Fruit fly (Drosophila melanogaster) whole organism, embryonic: ENCODE data around the gene Eig71Ej.

ENCODE experiments used
- Ada2b ChIP-seq: fragments of 200-800 bp; sonication (Bioruptor generic); IDR thresholded peaks from 2 replicates; pipeline ENCODE4 v1.3.6; 2022; ENCODE audit warnings: missing biosample characterization, missing genetic modification characterization
- Bgb ChIP-seq: fragments of 200-800 bp; sonication (Bioruptor generic); IDR thresholded peaks from 2 replicates; pipeline ENCODE4 v1.3.6; 2022; ENCODE audit warnings: missing biosample characterization, missing genetic modification characterization; ENCODE audit not compliant: partially characterized antibody
- CG12769 ChIP-seq: fragments of 200-800 bp; sonication (Bioruptor generic); optimal IDR thresholded peaks from 2 replicates; lab custom pipeline; 2019; ENCODE audit warnings: missing biosample characterization, mild to moderate bottlenecking, missing genetic modification characterization, moderate library complexity
- CG15479 ChIP-seq: fragments of 200-800 bp; sonication (Bioruptor generic); optimal IDR thresholded peaks from 3 replicates; lab custom pipeline; 2019; ENCODE audit warnings: missing biosample characterization, mild to moderate bottlenecking, missing genetic modification characterization, moderate library complexity
- CG15696 ChIP-seq: fragments of 200-800 bp; sonication (Bioruptor generic); optimal IDR thresholded peaks from 2 replicates; lab custom pipeline; 2019; ENCODE audit warnings: missing biosample characterization, mild to moderate bottlenecking, missing genetic modification characterization, moderate library complexity
- CG1602 ChIP-seq: fragments of 200-800 bp; sonication (Bioruptor generic); optimal IDR thresholded peaks from 3 replicates; lab custom pipeline; 2016; ENCODE audit warnings: missing biosample characterization, missing genetic modification characterization
- CG17186 ChIP-seq: fragments of 200-800 bp; sonication (Bioruptor generic); optimal IDR thresholded peaks from 3 replicates; lab custom pipeline; 2017; ENCODE audit warnings: missing biosample characterization, missing genetic modification reagents, missing genetic modification characterization
- CG18764 ChIP-seq: fragments of 200-800 bp; sonication (Bioruptor generic); optimal IDR thresholded peaks from 3 replicates; lab custom pipeline; 2016; ENCODE audit warnings: missing biosample characterization, missing genetic modification characterization
- CG30431 ChIP-seq: fragments of 200-800 bp; sonication (Bioruptor generic); optimal IDR thresholded peaks from 2 replicates; lab custom pipeline; 2017; ENCODE audit warnings: missing biosample characterization, missing genetic modification characterization
- CG3163 ChIP-seq: fragments of 200-800 bp; sonication (Bioruptor generic); optimal IDR thresholded peaks from 3 replicates; lab custom pipeline; 2016; ENCODE audit warnings: missing biosample characterization, missing genetic modification characterization
- CG3281 ChIP-seq: fragments of 200-800 bp; sonication (Bioruptor generic); optimal IDR thresholded peaks from 3 replicates; lab custom pipeline; 2017; ENCODE audit warnings: missing biosample characterization, mild to moderate bottlenecking, missing genetic modification characterization
- CG42726 ChIP-seq: fragments of 200-800 bp; sonication (Bioruptor generic); IDR thresholded peaks from 2 replicates; pipeline ENCODE4 v1.3.6; 2022; ENCODE audit warnings: missing biosample characterization, missing genetic modification characterization; ENCODE audit not compliant: partially characterized antibody
- CG6689 ChIP-seq: fragments of 200-800 bp; sonication (Bioruptor generic); IDR thresholded peaks from 2 replicates; pipeline ENCODE4 v1.3.6; 2022; ENCODE audit warnings: missing biosample characterization, missing genetic modification characterization
- CG6854 ChIP-seq: fragments of 200-800 bp; sonication (Bioruptor generic); optimal IDR thresholded peaks from 3 replicates; lab custom pipeline; 2017; ENCODE audit warnings: missing biosample characterization, mild to moderate bottlenecking, missing genetic modification characterization
- CG7745 ChIP-seq: fragments of 200-800 bp; sonication (Bioruptor generic); optimal IDR thresholded peaks from 2 replicates; lab custom pipeline; 2018; ENCODE audit warnings: missing biosample characterization, mild to moderate bottlenecking, missing genetic modification characterization, moderate library complexity
- CG8089 ChIP-seq: fragments of 200-800 bp; sonication (Bioruptor generic); optimal IDR thresholded peaks from 3 replicates; lab custom pipeline; 2016; ENCODE audit warnings: missing biosample characterization, missing genetic modification characterization
- CG8478 ChIP-seq: fragments of >200 bp; optimal IDR thresholded peaks from 2 replicates; lab custom pipeline; 2018
- Camta ChIP-seq: fragments of 200-800 bp; sonication (Bioruptor generic); optimal IDR thresholded peaks from 2 replicates; lab custom pipeline; 2016; ENCODE audit warnings: missing biosample characterization, missing genetic modification characterization
- Dll ChIP-seq: fragments of 200-800 bp; sonication (Bioruptor generic); IDR thresholded peaks from 4 replicates; pipeline ENCODE4 v1.3.6; 2022; ENCODE audit warnings: missing biosample characterization, missing genetic modification characterization; ENCODE audit not compliant: partially characterized antibody
- HLH3B ChIP-seq: fragments of 200-800 bp; sonication (Bioruptor generic); IDR thresholded peaks from 2 replicates; pipeline ENCODE4 v1.3.6; 2022; ENCODE audit warnings: missing biosample characterization, missing genetic modification characterization
- Hey ChIP-seq: fragments of 200-800 bp; sonication (Bioruptor generic); optimal IDR thresholded peaks from 3 replicates; lab custom pipeline; 2018; ENCODE audit warnings: missing biosample characterization, mild to moderate bottlenecking, missing genetic modification characterization
- HmgD ChIP-seq: fragments of 200-800 bp; sonication (Bioruptor generic); optimal IDR thresholded peaks from 3 replicates; lab custom pipeline; 2016; ENCODE audit warnings: missing biosample characterization, missing genetic modification characterization
- NC2β ChIP-seq: fragments of 200-800 bp; sonication (Bioruptor generic); optimal IDR thresholded peaks from 2 replicates; lab custom pipeline; 2016; ENCODE audit warnings: missing biosample characterization, missing genetic modification characterization
- Neu2 ChIP-seq: fragments of 200-800 bp; sonication (Bioruptor generic); optimal IDR thresholded peaks from 3 replicates; lab custom pipeline; 2016; ENCODE audit warnings: missing biosample characterization, missing genetic modification characterization, borderline replicate concordance
- Optix ChIP-seq: fragments of 200-800 bp; sonication (Bioruptor generic); IDR thresholded peaks from 3 replicates; pipeline ENCODE4 v1.3.6; 2022; ENCODE audit warnings: missing biosample characterization, missing genetic modification characterization
- Pdp1 ChIP-seq, 2 experiments: fragments of 200-800 bp; sonication (Bioruptor generic); optimal IDR thresholded peaks; 3 replicates each; lab custom pipeline; 2016; ENCODE audit warnings: missing biosample characterization in 2 of 2, missing genetic modification characterization in 2 of 2, mild to moderate bottlenecking in 1 of 2, moderate library complexity in 1 of 2
- Ptx1 ChIP-seq: fragments of 200-800 bp; sonication (Bioruptor generic); IDR thresholded peaks from 2 replicates; pipeline ENCODE4 v1.3.6; 2022; ENCODE audit warnings: missing biosample characterization, missing genetic modification characterization
- Side ChIP-seq: fragments of 200-800 bp; sonication (Bioruptor generic); optimal IDR thresholded peaks from 2 replicates; lab custom pipeline; 2016; ENCODE audit warnings: missing biosample characterization, missing genetic modification characterization
- Sox102F ChIP-seq: fragments of 200-800 bp; sonication (Bioruptor generic); optimal IDR thresholded peaks from 2 replicates; lab custom pipeline; 2018; ENCODE audit warnings: missing biosample characterization, mild to moderate bottlenecking, missing genetic modification characterization, moderate library complexity
- Sry-δ ChIP-seq: fragments of 200-800 bp; sonication (Bioruptor generic); optimal IDR thresholded peaks from 2 replicates; lab custom pipeline; 2016; ENCODE audit warnings: missing biosample characterization, missing genetic modification characterization
- bcd ChIP-seq: fragments of 200-800 bp; sonication (Bioruptor generic); optimal IDR thresholded peaks from 2 replicates; lab custom pipeline; 2017; ENCODE audit warnings: missing biosample characterization, mild to moderate bottlenecking, missing genetic modification characterization
- bigmax ChIP-seq: fragments of 200-800 bp; sonication (Bioruptor generic); optimal IDR thresholded peaks from 2 replicates; lab custom pipeline; 2018; ENCODE audit warnings: missing biosample characterization, mild to moderate bottlenecking, missing genetic modification characterization
- dmrt99B ChIP-seq: fragments of 200-800 bp; sonication (Bioruptor generic); optimal IDR thresholded peaks from 2 replicates; lab custom pipeline; 2018; ENCODE audit warnings: missing biosample characterization, mild to moderate bottlenecking, missing genetic modification characterization, moderate library complexity
- ems ChIP-seq: fragments of 200-800 bp; sonication (Bioruptor generic); optimal IDR thresholded peaks from 3 replicates; lab custom pipeline; 2016; ENCODE audit warnings: missing biosample characterization, missing genetic modification characterization
- en ChIP-seq: fragments of 200-800 bp; sonication (Bioruptor generic); optimal IDR thresholded peaks from 2 replicates; lab custom pipeline; 2016; ENCODE audit warnings: missing biosample characterization, missing genetic modification characterization
- fd3F ChIP-seq: fragments of 200-800 bp; sonication (Bioruptor generic); optimal IDR thresholded peaks from 2 replicates; lab custom pipeline; 2018; ENCODE audit warnings: missing biosample characterization, mild to moderate bottlenecking, missing genetic modification characterization, moderate library complexity
- gcm2 ChIP-seq: fragments of 200-800 bp; sonication (Bioruptor generic); optimal IDR thresholded peaks from 2 replicates; lab custom pipeline; 2016; ENCODE audit warnings: missing biosample characterization, missing genetic modification characterization
- gfzf ChIP-seq: fragments of 200-800 bp; sonication (Bioruptor generic); optimal IDR thresholded peaks from 2 replicates; lab custom pipeline; 2016; ENCODE audit warnings: missing biosample characterization, mild to moderate bottlenecking, missing genetic modification characterization, moderate library complexity
- ham ChIP-seq: fragments of 200-800 bp; sonication (Bioruptor generic); IDR thresholded peaks from 2 replicates; pipeline ENCODE4 v1.3.6; 2022; ENCODE audit warnings: missing biosample characterization, missing genetic modification characterization
- pfk ChIP-seq: fragments of 200-800 bp; sonication (Bioruptor generic); optimal IDR thresholded peaks from 2 replicates; lab custom pipeline; 2018; ENCODE audit warnings: missing biosample characterization, mild to moderate bottlenecking, missing genetic modification characterization, moderate library complexity
- row ChIP-seq: fragments of 200-800 bp; sonication (Bioruptor generic); IDR thresholded peaks from 3 replicates; pipeline ENCODE4 v1.3.6; 2022; ENCODE audit warnings: missing biosample characterization, missing genetic modification characterization
- slbo ChIP-seq: fragments of 200-800 bp; sonication (Bioruptor generic); IDR thresholded peaks from 2 replicates; pipeline ENCODE4 v1.3.6; 2022; ENCODE audit warnings: missing biosample characterization, missing genetic modification characterization
- sna ChIP-seq: fragments of 200-800 bp; sonication (Bioruptor generic); IDR thresholded peaks from 2 replicates; pipeline ENCODE4 v1.3.6; 2022; ENCODE audit warnings: missing biosample characterization, missing genetic modification characterization; ENCODE audit not compliant: partially characterized antibody
- toy ChIP-seq: fragments of 200-800 bp; sonication (Bioruptor generic); IDR thresholded peaks from 2 replicates; pipeline ENCODE4 v1.3.6; 2022; ENCODE audit warnings: missing biosample characterization, missing genetic modification characterization
- trem ChIP-seq: fragments of 200-800 bp; optimal IDR thresholded peaks from 3 replicates; lab custom pipeline; 2019; ENCODE audit warnings: missing biosample characterization, mild to moderate bottlenecking, missing genetic modification characterization, moderate library complexity
- twi ChIP-seq: fragments of 200-800 bp; optimal IDR thresholded peaks from 2 replicates; lab custom pipeline; 2019; ENCODE audit warnings: missing biosample characterization, mild to moderate bottlenecking, missing genetic modification characterization, moderate library complexity
- vnd ChIP-seq: fragments of 200-800 bp; sonication (Bioruptor generic); IDR thresholded peaks from 3 replicates; pipeline ENCODE4 v1.3.6; 2022; ENCODE audit warnings: missing biosample characterization, missing genetic modification characterization; ENCODE audit not compliant: partially characterized antibody
- wdn ChIP-seq: fragments of 200-800 bp; sonication (Bioruptor generic); IDR thresholded peaks from 2 replicates; pipeline ENCODE4 v1.3.6; 2022; ENCODE audit warnings: missing biosample characterization, missing genetic modification characterization
- z ChIP-seq: fragments of 200-800 bp; sonication (Bioruptor generic); IDR thresholded peaks from 3 replicates; pipeline ENCODE4 v1.3.6; 2022; ENCODE audit warnings: missing biosample characterization, missing genetic modification characterization

Eig71Ej gene

DNA sequence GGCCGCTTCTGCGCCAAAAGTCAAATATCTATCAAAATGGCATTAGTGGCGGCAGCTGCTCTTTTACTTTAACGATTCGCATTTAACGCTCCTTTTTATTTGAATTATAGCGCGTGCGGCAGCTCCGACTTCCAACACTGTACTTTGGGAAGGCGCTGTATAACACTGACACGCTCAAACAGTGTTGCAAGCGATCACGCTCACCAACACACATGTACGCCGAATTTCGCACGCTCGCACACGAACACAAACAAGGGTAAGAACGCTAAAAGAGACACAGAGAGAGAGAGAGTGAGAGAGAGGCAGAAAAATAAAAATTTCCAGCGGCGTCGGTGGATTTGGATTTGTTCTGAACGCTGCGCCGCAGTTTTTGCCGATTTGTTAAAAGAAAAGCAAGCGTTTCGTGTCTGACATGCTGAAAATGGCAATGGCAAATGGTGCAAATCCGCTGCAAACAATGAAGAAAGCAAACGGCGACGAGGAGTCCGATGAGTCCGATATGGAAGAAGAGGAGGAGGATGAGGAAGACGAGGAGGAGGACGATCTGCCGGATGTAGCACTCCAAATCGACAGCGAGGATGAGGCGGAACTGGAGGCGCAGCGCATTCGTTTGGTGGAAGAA lies 41.1 kb downstream of the Eig71Ej start, which contains the start of gene Phs (continued):
- TF ChIP-seq Optix (peak; percentile 49; the same call in 1 of the 3 replicates), CG8478 (lab: Kevin White, UChicago) (peak; percentile 56), CG6854 (peak; percentile 7), CG6689 (0 out of 2 replicates have a peak, but pooled peaks have one; percentile 36), toy (GFP tag; lab: Robert Waterston, UW) (no peak; the same call in 1 of the 2 replicates), Ptx1 (GFP tag; lab: Robert Waterston, UW) (peak; percentile 70), trem (tag; lab: Kevin White, UChicago) (peak; percentile 66), CG7745 (tag; lab: Kevin White, UChicago) (peak; percentile 35), ems (GFP tag; lab: Kevin White, UChicago) (peak; percentile 80), CG3281 (peak; percentile 56), Camta (GFP tag; lab: Kevin White, UChicago) (peak; percentile 78), CG42726 (GFP tag; lab: Robert Waterston, UW) (no peak), Side (GFP tag; lab: Kevin White, UChicago) (peak; percentile 90), gcm2 (GFP tag; lab: Kevin White, UChicago) (peak; percentile 43), pfk (peak; percentile 25), wdn (GFP tag; lab: Robert Waterston, UW) (peak; percentile 76), CG1602 (GFP tag; lab: Kevin White, UChicago) (peak; percentile 60), CG18764 (peak; percentile 79), z (GFP tag; lab: Robert Waterston, UW) (peak; percentile 42; the same call in 1 of the 3 replicates), CG8089 (peak; percentile 76), Hey (no peak), NC2β (GFP tag; lab: Kevin White, UChicago) (peak; percentile 86), sna (GFP tag; lab: Robert Waterston, UW) (peak; percentile 14; the same call in 1 of the 2 replicates), dmrt99B (tag; lab: Kevin White, UChicago) (peak; percentile 18), Ada2b (GFP tag; lab: Robert Waterston, UW) (no peak), Dll (peak; percentile 34; the same call in 1 of the 4 replicates), CG30431 (peak; percentile 68), CG15479 (peak; percentile 20), CG12769 (tag; lab: Kevin White, UChicago) (peak; percentile 82), slbo (GFP tag; lab: Robert Waterston, UW) (peak; percentile 94), HLH3B (GFP tag; lab: Robert Waterston, UW) (peak; percentile 70), fd3F (GFP tag; lab: Kevin White, UChicago) (peak; percentile 44), bigmax (GFP tag; lab: Kevin White, UChicago) (peak; percentile 59), Bgb (GFP tag; lab: Robert Waterston, UW) (peak; percentile 65), vnd (no peak), gfzf (GFP tag; lab: Kevin White, UChicago) (peak; percentile 35), row (GFP tag; lab: Robert Waterston, UW) (0 out of 3 replicates have a peak, but pooled peaks have one; percentile 37), twi (tag; lab: Kevin White, UChicago) (peak; percentile 48), CG3163 (GFP tag; lab: Kevin White, UChicago) (peak; percentile 74), CG15696 (tag; lab: Kevin White, UChicago) (no peak), bcd (GFP tag; lab: Kevin White, UChicago) (peak; percentile 76), Sry-δ (GFP tag; lab: Kevin White, UChicago) (peak; percentile 59), Pdp1 (GFP tag; optimal IDR thresholded peaks at IDR 0.05; lab: Kevin White, UChicago) (peak; percentile 69 to 87), Sox102F (GFP tag; lab: Kevin White, UChicago) (peak; percentile 37), CG17186 (peak; percentile 66), en (GFP tag; lab: Kevin White, UChicago) (peak; percentile 65), ham (GFP tag; lab: Robert Waterston, UW) (no peak), HmgD (GFP tag; lab: Kevin White, UChicago) (peak; percentile 95), Neu2 (GFP tag; lab: Kevin White, UChicago) (peak; percentile 0)
